Worm (Caenorhabditis elegans) whole organism, midembryonic: Measurements from ENCODE around the gene nhr-202.

ENCODE experiments used
- T22C8.4 ChIP-seq: fragments of 200-800 bp; sonication (Bioruptor generic); IDR thresholded peaks from 2 replicates; pipeline ENCODE4 v1.3.6; 2022; ENCODE audit warnings: missing genetic modification characterization, missing compliant biosample characterization
- cog-1 ChIP-seq: sonication (generic microtip); optimal IDR thresholded peaks from 2 replicates; lab custom pipeline; 2016; ENCODE audit warnings: missing genetic modification characterization, missing compliant biosample characterization
- flt-1 ChIP-seq: fragments of 200-800 bp; sonication (Bioruptor generic); IDR thresholded peaks from 2 replicates; pipeline ENCODE4 v1.3.6; 2022; ENCODE audit warnings: missing genetic modification characterization, missing compliant biosample characterization
- klf-2 ChIP-seq: fragments of 200-800 bp; sonication (Bioruptor generic); conservative IDR thresholded peaks from 2 replicates; pipeline ENCODE4 v1.3.6; 2022; ENCODE audit warnings: missing genetic modification reagents, missing genetic modification characterization, missing compliant biosample characterization
- med-1 ChIP-seq: sonication (generic microtip); optimal IDR thresholded peaks from 2 replicates; lab custom pipeline; 2017; ENCODE audit warnings: missing genetic modification characterization, mild to moderate bottlenecking, missing compliant biosample characterization, antibody characterized with exemption, missing genetic modification reagents; ENCODE audit not compliant: insufficient read depth
- ref-1 ChIP-seq: fragments of 200-800 bp; sonication (Bioruptor generic); conservative IDR thresholded peaks from 2 replicates; pipeline ENCODE4 v1.3.6; 2022; ENCODE audit warnings: missing genetic modification reagents, missing genetic modification characterization, missing compliant biosample characterization
- tab-1 ChIP-seq: fragments of 200-800 bp; sonication (Bioruptor generic); IDR thresholded peaks from 2 replicates; pipeline ENCODE4 v1.3.6; 2022; ENCODE audit warnings: missing genetic modification characterization, missing compliant biosample characterization
- ztf-23 ChIP-seq: fragments of 200-800 bp; sonication (Bioruptor generic); IDR thresholded peaks from 2 replicates; pipeline ENCODE4 v1.3.6; 2022; ENCODE audit warnings: missing genetic modification reagents, missing genetic modification characterization, missing compliant biosample characterization
- ztf-29 ChIP-seq: fragments of 200-800 bp; sonication (Bioruptor generic); IDR thresholded peaks from 2 replicates; pipeline ENCODE4 v1.3.6; 2022; ENCODE audit warnings: missing genetic modification reagents, missing genetic modification characterization, missing compliant biosample characterization

The nhr-202 gene

DNA sequence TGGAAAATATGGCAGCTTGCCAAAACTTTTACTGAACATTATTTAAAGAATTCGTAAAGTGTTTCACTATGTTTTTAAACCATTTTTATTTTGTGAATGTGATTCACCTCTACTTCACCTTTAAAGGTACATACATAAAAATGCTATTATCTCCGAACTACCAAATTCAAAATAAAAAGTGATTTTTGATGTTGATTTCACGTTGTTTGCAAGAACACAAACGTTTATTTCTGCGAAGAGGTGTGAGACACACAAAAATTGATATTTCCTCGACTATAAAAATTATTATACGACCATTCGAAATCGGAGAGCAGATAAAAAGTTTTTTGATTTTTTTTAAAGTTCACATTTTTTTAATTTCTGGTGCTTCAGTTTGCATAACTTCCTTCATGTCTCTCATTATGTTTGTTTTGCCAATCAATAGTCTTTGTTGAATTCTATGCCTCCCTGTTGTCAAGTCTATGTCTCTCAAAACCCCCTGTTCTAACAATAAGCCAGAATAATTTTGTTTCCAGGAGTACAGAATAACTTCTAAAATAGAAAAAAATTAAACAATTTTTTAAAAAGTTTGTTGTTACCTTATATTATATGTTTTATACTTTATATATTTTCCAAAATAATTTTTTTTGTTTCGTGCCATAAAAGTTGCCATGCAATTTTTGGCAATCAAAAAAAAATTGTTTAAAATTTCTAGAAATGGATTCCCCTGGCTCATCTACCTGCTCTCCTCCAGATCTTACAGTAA is 11.5 kb upstream of the nhr-202 start, which contains the start of gene nhr-123:
TSS of gene nhr-123 (plus strand) at position 695 of the 745 bp plus-strand sequence.
- no peak for TF ChIP-seq ztf-29 (GFP tag; lab: Robert Waterston, UW)
- TF ChIP-seq tab-1 (GFP tag; lab: Robert Waterston, UW): no peak
- TF ChIP-seq klf-2 (GFP tag; lab: Robert Waterston, UW): no peak
- no peak for TF ChIP-seq ref-1 (GFP tag; lab: Robert Waterston, UW)
- no peak for TF ChIP-seq T22C8.4
- no peak for TF ChIP-seq cog-1
- TF ChIP-seq ztf-23: no peak
- no peak for TF ChIP-seq med-1 (GFP tag; lab: Kevin White, UChicago)
- TF ChIP-seq flt-1 (GFP tag; lab: Robert Waterston, UW): no peak

ce11 chrV:453569-453968 is 8.8 kb upstream of the nhr-202 start, which contains the start of gene nhr-98:
nhr-98 (plus strand) TSS chrV:453869.
- TF ChIP-seq flt-1 (GFP tag; lab: Robert Waterston, UW) (no peak), ztf-23 (no peak), T22C8.4 (no peak)

ce11 chrV:457839-458238 is 4.5 kb upstream of the nhr-202 start:
- no peak for TF ChIP-seq flt-1 (GFP tag; lab: Robert Waterston, UW)
- no peak for TF ChIP-seq ztf-29 (GFP tag; lab: Robert Waterston, UW)
- no peak for TF ChIP-seq med-1 (GFP tag; lab: Kevin White, UChicago)
- TF ChIP-seq cog-1: no peak
- TF ChIP-seq ref-1 (GFP tag; lab: Robert Waterston, UW): no peak
- TF ChIP-seq klf-2 (GFP tag; lab: Robert Waterston, UW): no peak
- TF ChIP-seq tab-1 (GFP tag; lab: Robert Waterston, UW): no peak
- no peak for TF ChIP-seq ztf-23
- no peak for TF ChIP-seq T22C8.4

DNA sequence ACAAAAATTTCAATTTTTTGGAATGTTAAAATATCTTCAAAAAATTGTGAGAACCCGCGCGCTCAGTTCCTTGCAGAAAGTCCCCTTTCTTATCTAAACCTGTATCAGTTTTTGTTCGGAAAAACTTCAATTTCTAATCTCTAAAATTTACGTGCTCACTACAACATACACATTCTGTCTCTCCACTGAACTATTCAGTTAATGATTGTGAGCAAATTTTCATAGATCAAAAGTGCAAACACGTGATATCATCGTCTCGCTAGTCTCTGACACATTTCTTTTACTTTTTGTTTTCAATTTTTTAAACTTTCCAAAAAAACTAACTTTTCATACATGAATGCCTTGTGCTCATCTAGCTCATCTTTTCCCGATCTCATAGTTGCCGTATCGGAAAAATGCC is 2.9 kb upstream of the nhr-202 start, which contains the start of gene nhr-203:
TSS of gene nhr-203 (plus strand) at position 332 of the 400 bp plus-strand sequence.
- TF ChIP-seq T22C8.4: no peak
- no peak for TF ChIP-seq cog-1
- TF ChIP-seq flt-1 (GFP tag; lab: Robert Waterston, UW): no peak
- no peak for TF ChIP-seq ztf-23
- no peak for TF ChIP-seq klf-2 (GFP tag; lab: Robert Waterston, UW)
- no peak for TF ChIP-seq tab-1 (GFP tag; lab: Robert Waterston, UW)
- no peak for TF ChIP-seq ref-1 (GFP tag; lab: Robert Waterston, UW)
- TF ChIP-seq med-1 (GFP tag; lab: Kevin White, UChicago): no peak
- TF ChIP-seq ztf-29 (GFP tag; lab: Robert Waterston, UW): no peak

ce11 chrV:464800-465199 is 2.4 kb downstream of the nhr-202 start, which contains the start of gene nhr-201:
nhr-201 (plus strand) TSS chrV:464828.
- no peak for TF ChIP-seq med-1 (GFP tag; lab: Kevin White, UChicago)
- TF ChIP-seq ztf-23: no peak
- no peak for TF ChIP-seq cog-1
- TF ChIP-seq ztf-29 (GFP tag; lab: Robert Waterston, UW): no peak

- TF ChIP-seq ztf-23: no peak
- no peak for TF ChIP-seq ztf-29 (GFP tag; lab: Robert Waterston, UW)
- no peak for TF ChIP-seq tab-1 (GFP tag; lab: Robert Waterston, UW)
- TF ChIP-seq klf-2 (GFP tag; lab: Robert Waterston, UW): no peak
- TF ChIP-seq flt-1 (GFP tag; lab: Robert Waterston, UW): no peak
- no peak for TF ChIP-seq med-1 (GFP tag; lab: Kevin White, UChicago)
- TF ChIP-seq ref-1 (GFP tag; lab: Robert Waterston, UW): no peak
- no peak for TF ChIP-seq cog-1
- TF ChIP-seq T22C8.4: no peak
Observed at ce11 chrV:465355-465754, 3.0 kb downstream of the nhr-202 start.

ce11 chrV:467507-467906 is 5.1 kb downstream of the nhr-202 start:
- no peak for TF ChIP-seq ztf-23
- no peak for TF ChIP-seq flt-1 (GFP tag; lab: Robert Waterston, UW)
- no peak for TF ChIP-seq ref-1 (GFP tag; lab: Robert Waterston, UW)
- no peak for TF ChIP-seq cog-1
- TF ChIP-seq tab-1 (GFP tag; lab: Robert Waterston, UW): no peak
- TF ChIP-seq klf-2 (GFP tag; lab: Robert Waterston, UW): no peak
- no peak for TF ChIP-seq ztf-29 (GFP tag; lab: Robert Waterston, UW)
- TF ChIP-seq T22C8.4: no peak
- TF ChIP-seq med-1 (GFP tag; lab: Kevin White, UChicago): no peak

DNA sequence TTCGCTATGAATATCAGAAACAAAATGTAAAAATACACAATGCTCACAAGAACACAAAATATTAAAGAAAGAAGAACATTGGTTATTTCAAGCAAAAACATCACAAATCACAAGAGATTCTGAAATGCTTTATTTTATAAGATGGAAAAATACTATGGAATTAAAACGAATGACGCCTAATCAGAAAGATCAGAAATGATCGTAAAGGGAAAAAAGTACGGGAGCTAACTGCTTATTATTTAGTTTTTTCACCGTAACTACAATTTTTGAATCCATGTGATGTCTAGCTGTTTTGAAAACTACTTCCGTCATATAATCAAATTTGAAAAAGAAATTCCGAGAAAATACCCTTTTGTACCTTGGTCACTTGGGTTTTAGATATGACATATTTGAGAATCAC is 6.1 kb downstream of the nhr-202 start, which contains the start of gene srbc-57:
TSS of gene srbc-57 (minus strand) at position 101 of the 400 bp plus-strand sequence.
- no peak for TF ChIP-seq flt-1 (GFP tag; lab: Robert Waterston, UW)
- TF ChIP-seq tab-1 (GFP tag; lab: Robert Waterston, UW): no peak
- no peak for TF ChIP-seq ztf-29 (GFP tag; lab: Robert Waterston, UW)
- no peak for TF ChIP-seq klf-2 (GFP tag; lab: Robert Waterston, UW)
- no peak for TF ChIP-seq T22C8.4
- TF ChIP-seq ref-1 (GFP tag; lab: Robert Waterston, UW): no peak
- no peak for TF ChIP-seq cog-1
- no peak for TF ChIP-seq med-1 (GFP tag; lab: Kevin White, UChicago)
- no peak for TF ChIP-seq ztf-23

DNA sequence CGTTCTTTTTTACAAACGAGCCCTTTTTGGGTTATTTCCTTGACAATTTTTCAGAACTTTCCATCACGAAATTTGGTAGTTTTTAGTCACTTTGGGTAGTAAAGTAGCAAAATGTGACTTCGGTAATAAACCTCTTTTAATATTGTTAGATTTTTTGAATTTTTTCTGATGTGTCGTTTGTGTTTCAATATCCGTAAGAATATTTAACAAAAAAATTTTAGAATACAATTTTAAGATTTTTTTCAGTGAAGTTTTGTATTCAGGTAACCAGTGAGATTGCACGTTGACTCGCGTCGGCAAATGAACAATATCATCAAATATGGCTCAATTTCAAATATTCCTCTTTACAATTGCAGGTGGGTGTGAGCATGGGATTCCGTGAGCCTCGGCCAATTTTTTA is 10.2 kb downstream of the nhr-202 start, which contains the start of gene srt-31:
TSS of gene srt-31 (plus strand) at position 301 of the 400 bp plus-strand sequence.
- TF ChIP-seq T22C8.4 (no peak), tab-1 (GFP tag; lab: Robert Waterston, UW) (no peak), med-1 (GFP tag; lab: Kevin White, UChicago) (no peak), ztf-23 (no peak), cog-1 (no peak), ref-1 (GFP tag; lab: Robert Waterston, UW) (no peak), flt-1 (GFP tag; lab: Robert Waterston, UW) (no peak), klf-2 (GFP tag; lab: Robert Waterston, UW) (no peak), ztf-29 (GFP tag; lab: Robert Waterston, UW) (no peak)
